Fruit fly (Drosophila melanogaster) whole organism: ENCODE results near the gene jar.

ENCODE experiments used
- CG8478 ChIP-seq: fragments of >200 bp; optimal IDR thresholded peaks from 2 replicates; lab custom pipeline; 2018; ENCODE audit warnings: inconsistent platforms
- Dll ChIP-seq: fragments of >200 bp; optimal IDR thresholded peaks from 2 replicates; lab custom pipeline; 2017
- EcR ChIP-seq, 2 experiments: fragments of >200 bp; optimal IDR thresholded peaks; 2 replicates each; lab custom pipeline; 2017; ENCODE audit warnings: missing biosample characterization in 2 of 2, missing genetic modification characterization in 2 of 2, missing genetic modification reagents in 2 of 2
- pan ChIP-seq: fragments of >200 bp; optimal IDR thresholded peaks from 2 replicates; lab custom pipeline; 2017
- psq ChIP-seq: fragments of >200 bp; optimal IDR thresholded peaks from 2 replicates; lab custom pipeline; 2017
- usp ChIP-seq: fragments of >200 bp; optimal IDR thresholded peaks from 2 replicates; lab custom pipeline; 2017; ENCODE audit warnings: missing biosample characterization, missing genetic modification characterization, mixed read lengths

DNA sequence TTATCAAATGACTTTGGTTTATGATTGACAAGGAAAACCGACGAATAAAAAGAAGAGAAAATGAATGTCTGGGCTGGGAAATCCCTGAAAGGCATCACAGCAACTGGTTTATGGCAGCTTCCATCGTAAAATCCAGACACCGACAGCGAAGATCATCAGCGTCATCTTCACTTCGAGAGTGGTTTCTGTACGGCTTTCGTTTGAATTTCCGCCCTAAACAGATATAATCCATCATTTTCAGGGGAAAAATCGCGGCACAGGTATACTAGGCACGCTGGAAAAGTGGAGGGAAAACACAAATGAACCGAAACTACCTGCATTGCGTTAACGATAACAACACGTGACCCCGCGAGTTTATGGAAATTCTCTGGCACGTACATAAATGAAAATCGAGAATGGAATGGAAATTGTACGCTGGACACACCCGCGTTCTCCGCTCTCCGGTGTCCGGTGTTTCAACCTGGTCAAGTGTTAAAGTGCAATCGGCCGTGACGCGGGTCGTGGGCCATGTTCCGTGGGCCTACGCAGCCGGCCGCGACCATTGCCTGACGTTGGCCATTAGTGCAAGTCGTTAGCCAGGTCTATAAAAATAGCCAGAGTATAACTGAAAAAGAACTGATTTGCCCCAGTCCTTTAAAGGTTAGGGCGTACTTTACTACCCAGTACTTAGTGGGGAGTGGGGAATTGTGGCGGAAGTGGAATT is 26.6 kb upstream of the jar start:
- TF ChIP-seq CG8478 = no peak
- no peak for TF ChIP-seq pan (lab: Kevin White, UChicago)
- no peak for TF ChIP-seq psq (lab: Kevin White, UChicago)
- TF ChIP-seq EcR (GFP tag; optimal IDR thresholded peaks at IDR 0.05; lab: Kevin White, UChicago) = no peak
- TF ChIP-seq usp (GFP tag; lab: Kevin White, UChicago) = no peak
- no peak for TF ChIP-seq Dll (lab: Kevin White, UChicago)
